Fruit fly (Drosophila melanogaster): ENCODE results near the gene CG34250.

DNA sequence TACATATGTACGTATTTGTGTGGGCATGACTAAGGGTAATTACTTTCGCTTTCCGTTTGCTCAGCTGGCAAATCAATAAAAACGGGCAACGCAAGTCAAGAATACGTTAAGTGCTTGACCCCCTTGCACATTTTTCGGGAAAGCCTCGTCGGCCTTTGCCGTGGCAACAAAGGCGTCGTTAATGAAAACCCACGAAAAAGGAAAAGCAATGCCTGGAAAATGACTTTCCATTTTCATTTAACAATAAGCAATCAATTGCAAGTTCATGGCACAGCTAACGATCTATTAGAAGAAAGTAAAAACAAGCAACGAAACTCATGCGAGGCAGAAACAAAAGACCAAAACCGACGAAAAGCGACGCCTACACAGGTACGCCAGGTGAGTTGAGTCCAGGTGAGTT lies 20.0 kb downstream of the CG34250 start:
- TF ChIP-seq CTCF (optimal IDR thresholded peaks at IDR 0.05): no peak
- TF ChIP-seq CG8478 (optimal IDR thresholded peaks at IDR 0.05): no peak

Data from S2 (cell line).